Fruit fly (Drosophila melanogaster): ENCODE data around the gene CG2983.

Gene CG2983

DNA sequence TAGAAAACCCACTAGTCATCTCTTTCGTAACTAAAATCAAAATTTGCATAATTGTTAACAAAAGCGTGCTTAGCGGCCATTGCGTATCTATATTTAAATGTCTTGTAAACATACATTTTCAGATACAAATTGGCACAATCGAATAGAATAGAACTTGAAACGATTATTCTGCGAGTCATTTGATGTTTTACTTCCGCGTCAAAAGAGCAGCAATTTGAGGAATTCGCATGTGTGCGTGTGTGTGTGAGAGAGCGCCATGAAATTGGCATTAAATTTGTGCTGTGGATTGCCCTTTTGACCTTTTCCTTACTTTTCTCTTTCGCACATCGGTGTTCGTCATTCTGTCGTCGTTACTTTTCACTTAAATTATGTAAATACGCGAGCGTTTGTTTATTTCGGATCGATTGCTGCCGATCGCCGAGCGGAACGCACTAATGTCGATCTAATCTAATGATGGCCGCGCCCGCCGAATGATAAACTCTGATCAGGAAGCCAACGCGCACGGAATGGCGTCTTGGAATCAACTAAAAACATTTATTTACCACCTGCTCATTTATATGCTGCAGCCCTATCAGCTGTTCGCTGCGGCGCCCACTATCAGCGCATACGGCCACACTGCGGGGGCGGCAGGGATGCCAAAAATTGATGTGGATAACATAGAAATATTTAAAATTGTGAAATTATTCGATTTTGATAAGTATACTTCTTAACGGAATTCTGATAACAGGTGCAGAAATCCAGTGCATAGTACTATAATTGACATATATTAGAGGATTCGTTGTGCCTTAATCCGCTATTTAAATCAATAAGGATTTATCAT, 37.5 kb downstream of the CG2983 start (continued):
- TF ChIP-seq CG11093 (GFP tag; IDR thresholded peaks at IDR 0.05) (no peak), pnt (GFP tag; optimal IDR thresholded peaks at IDR 0.05) (no peak), Fer3 (tag; optimal IDR thresholded peaks at IDR 0.05) (peak; percentile 42), CG7786 (GFP tag; optimal IDR thresholded peaks at IDR 0.05) (no peak), CG1024 (GFP tag; IDR thresholded peaks at IDR 0.05) (no peak), CG3407 (GFP tag; optimal IDR thresholded peaks at IDR 0.05) (no peak), CG4854 (GFP tag; optimal IDR thresholded peaks at IDR 0.05) (no peak), H15 (GFP tag; IDR thresholded peaks at IDR 0.05) (no peak), CG7928 (GFP tag; optimal IDR thresholded peaks at IDR 0.05) (peak; percentile 99), CG6272 (GFP tag; IDR thresholded peaks at IDR 0.05) (peak; percentile 47), chif (GFP tag; optimal IDR thresholded peaks at IDR 0.05) (no peak), Rx (GFP tag; IDR thresholded peaks at IDR 0.05) (no peak), nerfin-1 (tag; optimal IDR thresholded peaks at IDR 0.05) (peak; percentile 53), CG14050 (GFP tag; IDR thresholded peaks at IDR 0.05) (peak; percentile 22; the same call in 1 of the 3 replicates), disco-r (GFP tag; optimal IDR thresholded peaks at IDR 0.05) (no peak), en (GFP tag; optimal IDR thresholded peaks at IDR 0.05) (no peak), YL-1 (GFP tag; optimal IDR thresholded peaks at IDR 0.05) (peak; percentile 5), CG10565 (GFP tag; optimal IDR thresholded peaks at IDR 0.05) (no peak), dati (GFP tag; IDR thresholded peaks at IDR 0.05) (no peak), chinmo (GFP tag; IDR thresholded peaks at IDR 0.05; ENCODE audit: partially characterized antibody) (peak; percentile 87; the same call in 3 of the 4 replicates), exex (tag; optimal IDR thresholded peaks at IDR 0.05) (peak; percentile 55), Eip74EF (GFP tag; optimal IDR thresholded peaks at IDR 0.05) (peak in 1 of 2 experiments; percentile 85), PHDP (tag; optimal IDR thresholded peaks at IDR 0.05) (peak; percentile 33), Dfd (GFP tag; optimal IDR thresholded peaks at IDR 0.05) (no peak), CG17912 (GFP tag; optimal IDR thresholded peaks at IDR 0.05) (peak; percentile 39), dpn (GFP tag; optimal IDR thresholded peaks at IDR 0.05) (peak in 1 of 2 experiments; percentile 18), HLH54F (GFP tag; optimal IDR thresholded peaks at IDR 0.05) (peak; percentile 27), da (GFP tag; optimal IDR thresholded peaks at IDR 0.05) (peak; percentile 68), scrt (GFP tag; optimal IDR thresholded peaks at IDR 0.05) (peak; percentile 60), CG9932 (GFP tag; IDR thresholded peaks at IDR 0.05) (peak; percentile 81), zf30C (GFP tag; optimal IDR thresholded peaks at IDR 0.05) (no peak), zfh2 (GFP tag; optimal IDR thresholded peaks at IDR 0.05) (peak; percentile 11), sd (tag; optimal IDR thresholded peaks at IDR 0.05) (peak; percentile 92), hkb (optimal IDR thresholded peaks at IDR 0.05) (no peak), hkb (GFP tag; IDR thresholded peaks at IDR 0.05) (peak; percentile 30), lov (optimal IDR thresholded peaks at IDR 0.05) (no peak), lov (GFP tag; IDR thresholded peaks at IDR 0.05) (0 out of 3 replicates have a peak, but pooled peaks have one; percentile 59), NFAT (GFP tag; IDR thresholded peaks at IDR 0.05) (peak; percentile 73), HLHmδ (GFP tag; optimal IDR thresholded peaks at IDR 0.05) (peak; percentile 73), CG12219 (GFP tag; optimal IDR thresholded peaks at IDR 0.05) (peak; percentile 5), Ets65A (GFP tag) (no peak), Vsx1 (GFP tag; optimal IDR thresholded peaks at IDR 0.05) (no peak), Ada2b (GFP tag; IDR thresholded peaks at IDR 0.05) (no peak), CG1832 (GFP tag; optimal IDR thresholded peaks at IDR 0.05) (no peak), CG9215 (GFP tag; IDR thresholded peaks at IDR 0.05) (no peak), pfk (GFP tag; optimal IDR thresholded peaks at IDR 0.05) (peak; percentile 45), CG34376 (GFP tag; optimal IDR thresholded peaks at IDR 0.05) (peak; percentile 89), Taf1 (GFP tag; IDR thresholded peaks at IDR 0.05) (no peak; the same call in 1 of the 2 replicates), trh (GFP tag; optimal IDR thresholded peaks at IDR 0.05) (no peak), luna (GFP tag; optimal IDR thresholded peaks at IDR 0.05) (no peak)

All from whole organism, embryonic.